ENCODE assay signal across 1 fruit fly cellular context in the genomic region with DNA sequence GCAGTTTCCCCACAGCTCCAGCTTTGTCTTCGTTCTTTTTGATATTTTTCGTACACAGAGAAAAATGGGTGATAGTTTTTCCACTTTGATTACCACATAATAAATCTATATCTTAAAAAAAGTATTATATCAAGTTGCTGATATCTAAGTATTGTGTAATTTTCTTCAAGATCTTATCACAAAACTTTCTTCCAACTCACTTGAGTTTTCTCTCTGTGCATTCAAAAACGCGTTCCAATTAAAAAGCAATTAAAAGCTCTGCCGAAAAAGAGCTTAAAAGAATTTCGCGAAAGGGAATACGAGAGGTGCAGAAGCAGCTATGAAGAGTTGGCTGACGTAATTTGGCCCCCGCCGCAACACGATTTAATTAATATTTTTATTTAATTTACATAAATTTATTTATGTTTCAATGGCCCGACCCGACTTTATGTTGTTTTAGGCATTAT.
A peak's percentile ranks its signal among the peaks of the same experiment; 100 is the strongest.
TF ChIP-seq lines count a peak whose summit lies in the region.

No protein-coding gene starts in this region.

TF ChIP-seq in whole organism, embryonic, 481 proteins besides CTCF, POLR2A, EP300 and RAD21 (continued from another document):
- TF ChIP-seq CG13287 (GFP tag; IDR thresholded peaks at IDR 0.05; lab: Robert Waterston, UW; ENCODE audit: partially characterized antibody), result no peak
- peak; percentile 22; the same call in 1 of the 2 replicates for TF ChIP-seq CG6689 (GFP tag; IDR thresholded peaks at IDR 0.05; lab: Robert Waterston, UW)
- peak; percentile 24; the same call in 1 of the 2 replicates for TF ChIP-seq esg (GFP tag; conservative IDR thresholded peaks at IDR 0.05; lab: Robert Waterston, UW)
- TF ChIP-seq CG4360 (GFP tag; IDR thresholded peaks at IDR 0.05; lab: Robert Waterston, UW), result no peak
- no peak for TF ChIP-seq Ets65A (GFP tag; lab: Kevin White, UChicago)
- TF ChIP-seq chm (GFP tag; IDR thresholded peaks at IDR 0.05; lab: Robert Waterston, UW), result no peak
- TF ChIP-seq mam (GFP tag; optimal IDR thresholded peaks at IDR 0.05; lab: Kevin White, UChicago), result peak; percentile 26
- TF ChIP-seq CG15514 (GFP tag; optimal IDR thresholded peaks at IDR 0.05; lab: Kevin White, UChicago), result peak; percentile 42
- no peak for TF ChIP-seq disco-r (GFP tag; optimal IDR thresholded peaks at IDR 0.05; lab: Kevin White, UChicago)
- TF ChIP-seq CG16813 (GFP tag; IDR thresholded peaks at IDR 0.05; lab: Robert Waterston, UW; ENCODE audit: partially characterized antibody), result no peak
- no peak for TF ChIP-seq CG15696 (tag; optimal IDR thresholded peaks at IDR 0.05; lab: Kevin White, UChicago)
- TF ChIP-seq CG6791 (GFP tag; IDR thresholded peaks at IDR 0.05; lab: Robert Waterston, UW; ENCODE audit: partially characterized antibody), result no peak
- no peak for TF ChIP-seq dimm (GFP tag; IDR thresholded peaks at IDR 0.05; lab: Robert Waterston, UW)
- TF ChIP-seq CG31224 (GFP tag; IDR thresholded peaks at IDR 0.05; lab: Robert Waterston, UW), result 0 out of 2 replicates have a peak, but pooled peaks have one; percentile 32
- no peak for TF ChIP-seq vfl (GFP tag; optimal IDR thresholded peaks at IDR 0.05; lab: Kevin White, UChicago)
- TF ChIP-seq CG11456 (GFP tag; IDR thresholded peaks at IDR 0.05; lab: Robert Waterston, UW), result no peak
- no peak for TF ChIP-seq lbe (GFP tag; optimal IDR thresholded peaks at IDR 0.05; lab: Kevin White, UChicago)
- no peak for TF ChIP-seq CG42726 (GFP tag; IDR thresholded peaks at IDR 0.05; lab: Robert Waterston, UW; ENCODE audit: partially characterized antibody)
- no peak for TF ChIP-seq Hey (tag; optimal IDR thresholded peaks at IDR 0.05; lab: Kevin White, UChicago)
- peak; percentile 45 for TF ChIP-seq Fer3 (tag; optimal IDR thresholded peaks at IDR 0.05; lab: Kevin White, UChicago)
- no peak for TF ChIP-seq CG31365 (tag; optimal IDR thresholded peaks at IDR 0.05; lab: Kevin White, UChicago)
- no peak for TF ChIP-seq sqz (GFP tag; optimal IDR thresholded peaks at IDR 0.05; lab: Kevin White, UChicago)
- TF ChIP-seq Aef1 (GFP tag; IDR thresholded peaks at IDR 0.05; lab: Robert Waterston, UW), result peak; percentile 19; the same call in 2 of the 3 replicates
- no peak for TF ChIP-seq hth (optimal IDR thresholded peaks at IDR 0.05; lab: Kevin White, UChicago)
- no peak for TF ChIP-seq CG3407 (GFP tag; optimal IDR thresholded peaks at IDR 0.05; lab: Kevin White, UChicago)
- peak; percentile 47; the same call in 1 of the 2 replicates for TF ChIP-seq E2f1 (GFP tag; IDR thresholded peaks at IDR 0.05; lab: Robert Waterston, UW)
- TF ChIP-seq sc (optimal IDR thresholded peaks at IDR 0.05; lab: Kevin White, UChicago), result no peak
- no peak for TF ChIP-seq sc (GFP tag; optimal IDR thresholded peaks at IDR 0.05; lab: Kevin White, UChicago)
- peak; percentile 14 for TF ChIP-seq B-H2 (GFP tag; optimal IDR thresholded peaks at IDR 0.05; lab: Kevin White, UChicago)
- no peak for TF ChIP-seq eyg (GFP tag; optimal IDR thresholded peaks at IDR 0.05; lab: Kevin White, UChicago)
- TF ChIP-seq fd64A (GFP tag; optimal IDR thresholded peaks at IDR 0.05; lab: Kevin White, UChicago), result no peak
- no peak for TF ChIP-seq CG31388 (GFP tag; optimal IDR thresholded peaks at IDR 0.05; lab: Kevin White, UChicago)
- peak; percentile 40 for TF ChIP-seq NfI (GFP tag; optimal IDR thresholded peaks at IDR 0.05; lab: Kevin White, UChicago)
- peak; percentile 69 for TF ChIP-seq CG7839 (tag; optimal IDR thresholded peaks at IDR 0.05; lab: Kevin White, UChicago)
- TF ChIP-seq Abd-B (GFP tag; optimal IDR thresholded peaks at IDR 0.05; lab: Kevin White, UChicago), result peak; percentile 47
- peak; percentile 60 for TF ChIP-seq CG31441 (GFP tag; IDR thresholded peaks at IDR 0.05; lab: Robert Waterston, UW)
- peak; percentile 38 for TF ChIP-seq phol (tag; optimal IDR thresholded peaks at IDR 0.05; lab: Kevin White, UChicago)
- TF ChIP-seq E2f2 (GFP tag; IDR thresholded peaks at IDR 0.05; lab: Robert Waterston, UW), result peak; percentile 37; the same call in 1 of the 2 replicates
- no peak for TF ChIP-seq CG2202 (tag; optimal IDR thresholded peaks at IDR 0.05; lab: Kevin White, UChicago)
- TF ChIP-seq Dbx (GFP tag; IDR thresholded peaks at IDR 0.05; lab: Robert Waterston, UW), result peak; percentile 56; the same call in 1 of the 3 replicates
- peak; percentile 41 for TF ChIP-seq CG12219 (GFP tag; optimal IDR thresholded peaks at IDR 0.05; lab: Kevin White, UChicago)
- TF ChIP-seq tap (tag; optimal IDR thresholded peaks at IDR 0.05; lab: Kevin White, UChicago), result no peak
- TF ChIP-seq CG17328 (GFP tag; IDR thresholded peaks at IDR 0.05; lab: Robert Waterston, UW), result peak; percentile 56
- no peak for TF ChIP-seq CG16779 (GFP tag; IDR thresholded peaks at IDR 0.05; lab: Robert Waterston, UW)
- peak; percentile 12 for TF ChIP-seq Max (GFP tag; optimal IDR thresholded peaks at IDR 0.05; lab: Kevin White, UChicago)
- TF ChIP-seq HLH4C (GFP tag; IDR thresholded peaks at IDR 0.05; lab: Robert Waterston, UW; ENCODE audit: partially characterized antibody), result no peak
- TF ChIP-seq unpg (GFP tag; optimal IDR thresholded peaks at IDR 0.05; lab: Kevin White, UChicago), result peak; percentile 62
- peak; percentile 65 for TF ChIP-seq grau (tag; optimal IDR thresholded peaks at IDR 0.05; lab: Kevin White, UChicago)
- peak; percentile 57 for TF ChIP-seq CG8924 (tag; optimal IDR thresholded peaks at IDR 0.05; lab: Kevin White, UChicago)
- peak; percentile 61 for TF ChIP-seq PHDP (tag; optimal IDR thresholded peaks at IDR 0.05; lab: Kevin White, UChicago)
- TF ChIP-seq CG4820 (GFP tag; optimal IDR thresholded peaks at IDR 0.05; lab: Kevin White, UChicago), result peak; percentile 7
- no peak for TF ChIP-seq CG6272 (GFP tag; IDR thresholded peaks at IDR 0.05; lab: Robert Waterston, UW)
- TF ChIP-seq ERR (GFP tag; optimal IDR thresholded peaks at IDR 0.05; lab: Kevin White, UChicago), result no peak
- TF ChIP-seq Ravus (GFP tag; IDR thresholded peaks at IDR 0.05; lab: Robert Waterston, UW), result peak; percentile 11
- TF ChIP-seq schlank (tag; optimal IDR thresholded peaks at IDR 0.05; lab: Kevin White, UChicago), result peak; percentile 2
- TF ChIP-seq stc (GFP tag; IDR thresholded peaks at IDR 0.05; lab: Robert Waterston, UW), result peak; percentile 68
- peak; percentile 72 for TF ChIP-seq CG11504 (tag; optimal IDR thresholded peaks at IDR 0.05; lab: Kevin White, UChicago)
- TF ChIP-seq CG2712 (tag; optimal IDR thresholded peaks at IDR 0.05; lab: Kevin White, UChicago), result peak; percentile 38
- TF ChIP-seq CG2678 (tag; optimal IDR thresholded peaks at IDR 0.05; lab: Kevin White, UChicago), result peak; percentile 70
- peak; percentile 20 for TF ChIP-seq CG10147 (GFP tag; optimal IDR thresholded peaks at IDR 0.05; lab: Kevin White, UChicago)
- no peak for TF ChIP-seq Camta (GFP tag; optimal IDR thresholded peaks at IDR 0.05; lab: Kevin White, UChicago)
- no peak for TF ChIP-seq BEAF-32 (GFP tag; optimal IDR thresholded peaks at IDR 0.05; lab: Kevin White, UChicago)
- peak; percentile 19 for TF ChIP-seq Nf-YC (tag; optimal IDR thresholded peaks at IDR 0.05; lab: Kevin White, UChicago)
- peak; percentile 16 for TF ChIP-seq scrt (GFP tag; optimal IDR thresholded peaks at IDR 0.05; lab: Kevin White, UChicago)
- peak; percentile 52 for TF ChIP-seq CG30403 (GFP tag; optimal IDR thresholded peaks at IDR 0.05; lab: Kevin White, UChicago)
- peak; percentile 64 for TF ChIP-seq CG2120 (GFP tag; optimal IDR thresholded peaks at IDR 0.05; lab: Kevin White, UChicago)
- peak; percentile 69 for TF ChIP-seq Ptx1 (GFP tag; IDR thresholded peaks at IDR 0.05; lab: Robert Waterston, UW)
- TF ChIP-seq CG32532 (GFP tag; IDR thresholded peaks at IDR 0.05; lab: Robert Waterston, UW), result peak; percentile 78
- TF ChIP-seq al (GFP tag; IDR thresholded peaks at IDR 0.05; lab: Robert Waterston, UW), result peak; percentile 68
- peak in 1 of 2 experiments; percentile 43 for TF ChIP-seq dpn (GFP tag; optimal IDR thresholded peaks at IDR 0.05; lab: Kevin White, UChicago)
